Worm (Caenorhabditis elegans) whole organism, L2 larva: Measurements from ENCODE around the gene F56D6.11.
"Not testable (repeated sequence)": the region's sequence is repeated elsewhere in the genome, so short reads cannot be mapped to it uniquely, and the experiment has no call there.

Source experiments
- C34F6.9 ChIP-seq: fragments of 150-350 bp; optimal IDR thresholded peaks from 2 replicates; lab custom pipeline; 2014; ENCODE audit warnings: missing biosample characterization, missing genetic modification characterization
- F13H6.1 ChIP-seq: sonication (generic microtip); optimal IDR thresholded peaks from 2 replicates; lab custom pipeline; 2016; ENCODE audit warnings: missing genetic modification characterization, missing compliant biosample characterization
- Y55F3AM.14 ChIP-seq: fragments of 200-800 bp; sonication (Bioruptor generic); optimal IDR thresholded peaks from 2 replicates; lab custom pipeline; 2018; ENCODE audit warnings: mild to moderate bottlenecking, missing genetic modification characterization, missing compliant biosample characterization
- ZK546.5 ChIP-seq: sonication (generic microtip); optimal IDR thresholded peaks from 2 replicates; lab custom pipeline; 2017; ENCODE audit warnings: missing biosample characterization, missing genetic modification characterization
- alr-1 ChIP-seq: fragments of 150-350 bp; optimal IDR thresholded peaks from 2 replicates; lab custom pipeline; 2014; ENCODE audit warnings: missing biosample characterization, missing genetic modification characterization
- aly-2 ChIP-seq: fragments of 150-350 bp; optimal IDR thresholded peaks from 2 replicates; lab custom pipeline; 2014; ENCODE audit warnings: missing biosample characterization, missing genetic modification characterization
- ama-1 ChIP-seq: fragments of 150-350 bp; optimal IDR thresholded peaks from 2 replicates; lab custom pipeline; 2018; ENCODE audit warnings: inconsistent platforms
- blmp-1 ChIP-seq: sonication (generic microtip); optimal IDR thresholded peaks from 2 replicates; lab custom pipeline; 2017; ENCODE audit warnings: missing genetic modification characterization, mild to moderate bottlenecking, missing compliant biosample characterization, antibody characterized with exemption, moderate library complexity; ENCODE audit not compliant: insufficient read depth
- ceh-82 ChIP-seq: fragments of 150-350 bp; optimal IDR thresholded peaks from 2 replicates; lab custom pipeline; 2014; ENCODE audit warnings: missing biosample characterization, missing genetic modification characterization
- crh-2 ChIP-seq: sonication (generic microtip); optimal IDR thresholded peaks from 2 replicates; lab custom pipeline; 2017; ENCODE audit warnings: missing biosample characterization, missing genetic modification characterization
- egl-27 ChIP-seq: sonication (generic microtip); optimal IDR thresholded peaks from 3 replicates; lab custom pipeline; 2017; ENCODE audit warnings: missing biosample characterization, missing genetic modification reagents, missing genetic modification characterization
- elt-3 ChIP-seq: sonication (generic microtip); optimal IDR thresholded peaks from 2 replicates; lab custom pipeline; 2017; ENCODE audit warnings: missing biosample characterization, missing genetic modification characterization
- fos-1 ChIP-seq: fragments of 150-350 bp; optimal IDR thresholded peaks from 2 replicates; lab custom pipeline; 2014; ENCODE audit warnings: missing biosample characterization, missing genetic modification characterization
- lin-11 ChIP-seq: fragments of 150-350 bp; sonication (generic microtip); optimal IDR thresholded peaks from 2 replicates; lab custom pipeline; 2014; ENCODE audit warnings: missing biosample characterization, missing genetic modification characterization, inconsistent platforms, mixed read lengths
- lin-13 ChIP-seq: fragments of 150-350 bp; optimal IDR thresholded peaks from 2 replicates; lab custom pipeline; 2014; ENCODE audit warnings: missing biosample characterization, missing genetic modification reagents, missing genetic modification characterization
- lin-39 ChIP-seq: fragments of 150-350 bp; optimal IDR thresholded peaks from 2 replicates; lab custom pipeline; 2014; ENCODE audit warnings: missing biosample characterization, missing genetic modification reagents, missing genetic modification characterization
- lsy-2 ChIP-seq, 2 experiments: fragments of 150-350 bp in 1 of 2; sonication (generic microtip) in 1 of 2; optimal IDR thresholded peaks; 2 replicates each; lab custom pipeline; 2014 to 2017; ENCODE audit warnings: missing biosample characterization in 2 of 2, missing genetic modification characterization in 2 of 2
- mab-5 ChIP-seq: fragments of 150-350 bp; optimal IDR thresholded peaks from 2 replicates; lab custom pipeline; 2014; ENCODE audit warnings: missing biosample characterization, missing genetic modification characterization
- nhr-10 ChIP-seq: sonication (generic microtip); optimal IDR thresholded peaks from 2 replicates; lab custom pipeline; 2017; ENCODE audit warnings: missing biosample characterization, missing genetic modification characterization
- nhr-11 ChIP-seq: fragments of 150-350 bp; optimal IDR thresholded peaks from 2 replicates; lab custom pipeline; 2014; ENCODE audit warnings: missing biosample characterization, missing genetic modification characterization
- nhr-12 ChIP-seq: fragments of 150-350 bp; optimal IDR thresholded peaks from 2 replicates; lab custom pipeline; 2014; ENCODE audit warnings: missing biosample characterization, missing genetic modification characterization
- nhr-129 ChIP-seq: fragments of 150-350 bp; optimal IDR thresholded peaks from 2 replicates; lab custom pipeline; 2014; ENCODE audit warnings: missing biosample characterization, missing genetic modification characterization
- nhr-21 ChIP-seq: fragments of 150-350 bp; optimal IDR thresholded peaks from 2 replicates; lab custom pipeline; 2014; ENCODE audit warnings: missing biosample characterization, missing genetic modification characterization
- nhr-23 ChIP-seq: fragments of 150-350 bp; optimal IDR thresholded peaks from 2 replicates; lab custom pipeline; 2014; ENCODE audit warnings: missing biosample characterization, missing genetic modification reagents, missing genetic modification characterization
- nhr-25 ChIP-seq: fragments of 150-350 bp; sonication (generic microtip); optimal IDR thresholded peaks from 3 replicates; lab custom pipeline; 2014; ENCODE audit warnings: missing biosample characterization, missing genetic modification characterization
- nhr-6 ChIP-seq: fragments of 150-350 bp; optimal IDR thresholded peaks from 2 replicates; lab custom pipeline; 2014; ENCODE audit warnings: missing biosample characterization, missing genetic modification characterization
- nhr-77 ChIP-seq: fragments of 150-350 bp; optimal IDR thresholded peaks from 2 replicates; lab custom pipeline; 2014; ENCODE audit warnings: missing biosample characterization, missing genetic modification characterization
- peb-1 ChIP-seq: fragments of 150-350 bp; optimal IDR thresholded peaks from 2 replicates; lab custom pipeline; 2014; ENCODE audit warnings: missing biosample characterization, missing genetic modification characterization
- sem-4 ChIP-seq: fragments of 150-350 bp; optimal IDR thresholded peaks from 2 replicates; lab custom pipeline; 2014; ENCODE audit warnings: missing biosample characterization, missing genetic modification reagents, missing genetic modification characterization
- skn-1 ChIP-seq: sonication (generic microtip); optimal IDR thresholded peaks from 2 replicates; lab custom pipeline; 2017; ENCODE audit warnings: missing biosample characterization, missing genetic modification characterization
- sma-3 ChIP-seq: sonication (generic microtip); optimal IDR thresholded peaks from 2 replicates; lab custom pipeline; 2016; ENCODE audit warnings: missing genetic modification reagents, missing genetic modification characterization, missing compliant biosample characterization
- sma-9 ChIP-seq, 2 experiments: fragments of 150-350 bp in 1 of 2; sonication (generic microtip) in 1 of 2; optimal IDR thresholded peaks; 2 replicates each; lab custom pipeline; 2014 to 2016; ENCODE audit warnings: missing genetic modification characterization in 2 of 2, mild to moderate bottlenecking in 1 of 2, missing biosample characterization in 1 of 2, missing compliant biosample characterization in 1 of 2, missing genetic modification reagents in 1 of 2, moderate library complexity in 1 of 2
- snpc-4 ChIP-seq: fragments of 150-350 bp; optimal IDR thresholded peaks from 2 replicates; lab custom pipeline; 2014; ENCODE audit warnings: missing biosample characterization, missing genetic modification characterization
- unc-55 ChIP-seq: fragments of 150-350 bp; sonication (generic microtip); optimal IDR thresholded peaks from 3 replicates; lab custom pipeline; 2014; ENCODE audit warnings: missing biosample characterization, missing genetic modification reagents, missing genetic modification characterization
- unc-62 ChIP-seq: fragments of 150-350 bp; optimal IDR thresholded peaks from 2 replicates; lab custom pipeline; 2014; ENCODE audit warnings: missing biosample characterization, missing genetic modification reagents, missing genetic modification characterization
- zag-1 ChIP-seq: fragments of 150-350 bp; optimal IDR thresholded peaks from 2 replicates; lab custom pipeline; 2014; ENCODE audit warnings: missing biosample characterization, missing genetic modification characterization
- ztf-1 ChIP-seq: fragments of 200-800 bp; sonication (Bioruptor generic); conservative IDR thresholded peaks from 2 replicates; pipeline ENCODE4 v1.3.6; 2022; ENCODE audit warnings: missing genetic modification characterization, missing compliant biosample characterization
- ztf-11 ChIP-seq: sonication (generic microtip); optimal IDR thresholded peaks from 2 replicates; lab custom pipeline; 2017; ENCODE audit warnings: missing biosample characterization, missing genetic modification characterization
- ztf-4 ChIP-seq: fragments of 150-350 bp; optimal IDR thresholded peaks from 2 replicates; lab custom pipeline; 2014; ENCODE audit warnings: missing biosample characterization, missing genetic modification characterization

Gene F56D6.11

ce11 chrIV:3932408-3932807 is 26.1 kb upstream of the F56D6.11 start, which contains the start of gene clec-70:
clec-70 (plus strand) TSS chrIV:3932708.
- TF ChIP-seq lin-11; ama-1; unc-55 (GFP tag; lab: Kevin White, UChicago): not testable (repeated sequence)

DNA sequence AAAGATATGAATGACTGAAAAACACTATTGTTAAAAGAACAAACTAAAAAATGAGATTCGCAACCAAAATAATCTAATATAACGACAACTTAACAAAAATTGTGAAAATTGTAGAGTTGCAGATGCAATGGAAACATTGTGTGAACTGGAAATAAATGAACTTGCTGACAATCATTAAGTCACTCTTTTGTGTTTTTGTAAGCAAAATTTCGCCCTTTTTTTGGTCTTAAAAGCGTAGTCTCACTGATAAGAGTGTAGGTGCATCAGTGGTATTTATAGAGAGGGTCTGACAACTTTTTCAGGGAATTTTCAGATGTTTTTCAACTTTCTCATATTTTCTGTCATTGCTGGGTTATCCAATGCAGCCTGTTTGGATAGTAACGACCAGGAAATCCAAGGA is 19.8 kb upstream of the F56D6.11 start, which contains the start of gene clec-68:
Gene clec-68 (plus strand): TSS at position 301 of the 400 bp plus-strand sequence.
- TF ChIP-seq ztf-11 (tag; lab: Kevin White, UChicago) (no peak), nhr-10 (tag; lab: Kevin White, UChicago) (no peak), lin-11 (no peak), ama-1 (no peak), egl-27 (tag; lab: Kevin White, UChicago) (no peak), ZK546.5 (tag; lab: Kevin White, UChicago) (no peak), snpc-4 (tag; lab: Kevin White, UChicago) (no peak), elt-3 (tag; lab: Kevin White, UChicago) (no peak), peb-1 (tag; lab: Kevin White, UChicago) (no peak), alr-1 (tag; lab: Kevin White, UChicago) (no peak), mab-5 (tag; lab: Kevin White, UChicago) (no peak), nhr-25 (tag; lab: Kevin White, UChicago) (no peak), ztf-4 (tag; lab: Kevin White, UChicago) (no peak), unc-62 (GFP tag; lab: Kevin White, UChicago) (no peak), blmp-1 (tag; lab: Kevin White, UChicago) (no peak), crh-2 (no peak), ztf-1 (GFP tag; lab: Robert Waterston, UW) (no peak), nhr-77 (tag; lab: Kevin White, UChicago) (no peak)

- TF ChIP-seq lsy-2 (tag; optimal IDR thresholded peaks at IDR 0.05; lab: Kevin White, UChicago) (no peak), Y55F3AM.14 (GFP tag; lab: Kevin White, UChicago) (no peak), ZK546.5 (tag; lab: Kevin White, UChicago) (no peak), nhr-129 (tag; lab: Kevin White, UChicago) (no peak), sma-9 (GFP tag; optimal IDR thresholded peaks at IDR 0.05; lab: Kevin White, UChicago) (peak; percentile 40), sma-9 (tag; optimal IDR thresholded peaks at IDR 0.05; lab: Kevin White, UChicago) (no peak), nhr-21 (tag; lab: Kevin White, UChicago) (no peak), F13H6.1 (no peak), skn-1 (no peak), fos-1 (tag; lab: Kevin White, UChicago) (peak; percentile 79)
These were observed 15.6 kb upstream of the F56D6.11 start, which contains the start of gene clec-67 for ce11 chrIV:3921898-3922297. clec-67 (plus strand) TSS chrIV:3922165.

DNA sequence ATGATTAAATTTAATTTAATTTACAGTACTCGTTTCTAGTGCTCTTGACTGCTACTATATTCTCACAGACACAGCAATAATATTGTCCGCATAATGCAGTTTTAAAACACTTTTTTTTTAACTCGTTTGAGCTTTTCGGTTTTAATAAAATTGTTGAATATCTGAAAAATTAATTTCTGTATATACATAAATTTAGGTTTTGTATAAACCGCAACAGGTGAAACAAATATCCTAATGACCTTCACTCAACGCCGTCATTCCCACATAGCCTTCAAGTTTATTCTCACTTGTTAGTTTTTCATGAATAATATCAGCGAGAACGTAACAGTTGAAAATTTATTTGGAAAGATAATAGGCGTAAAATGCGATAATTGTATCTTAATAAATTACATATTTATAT is 13.2 kb upstream of the F56D6.11 start, which contains the start of gene srz-19:
Gene srz-19 (plus strand): TSS at position 301 of the 400 bp plus-strand sequence.
- TF ChIP-seq elt-3 (tag; lab: Kevin White, UChicago): no peak
- TF ChIP-seq nhr-6 (tag; lab: Kevin White, UChicago): no peak
- TF ChIP-seq sem-4 (tag; lab: Kevin White, UChicago): no peak
- no peak for TF ChIP-seq nhr-21 (tag; lab: Kevin White, UChicago)
- TF ChIP-seq peb-1 (tag; lab: Kevin White, UChicago): no peak
- TF ChIP-seq ztf-1 (GFP tag; lab: Robert Waterston, UW): no peak
- no peak for TF ChIP-seq skn-1
- no peak for TF ChIP-seq egl-27 (tag; lab: Kevin White, UChicago)
- no peak for TF ChIP-seq ztf-11 (tag; lab: Kevin White, UChicago)
- no peak for TF ChIP-seq ztf-4 (tag; lab: Kevin White, UChicago)
- TF ChIP-seq nhr-129 (tag; lab: Kevin White, UChicago): no peak
- TF ChIP-seq fos-1 (tag; lab: Kevin White, UChicago): no peak
- no peak for TF ChIP-seq C34F6.9
- no peak for TF ChIP-seq Y55F3AM.14 (GFP tag; lab: Kevin White, UChicago)

DNA sequence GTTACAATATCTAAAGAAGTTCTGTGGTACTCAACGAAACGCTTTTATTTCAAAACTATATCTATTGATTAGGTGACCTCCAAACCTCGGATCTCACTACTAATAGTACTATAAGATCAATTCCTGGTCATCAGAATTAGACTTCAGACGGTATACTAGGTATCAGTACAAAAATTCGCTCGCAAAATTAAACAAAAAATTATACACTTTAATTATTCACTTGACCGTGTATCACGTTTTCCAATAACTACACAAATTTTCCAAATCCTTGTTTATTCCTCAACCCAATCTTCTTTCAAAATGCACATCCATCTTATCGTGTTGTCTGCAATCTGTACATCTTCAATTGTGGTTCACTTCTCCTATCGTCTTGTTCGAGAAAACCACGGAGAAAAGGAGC is 11.9 kb upstream of the F56D6.11 start, which contains the start of gene F56D6.23:
Gene F56D6.23 (plus strand): TSS at position 301 of the 400 bp plus-strand sequence.
- TF ChIP-seq ama-1 (no peak), nhr-12 (tag; lab: Kevin White, UChicago) (no peak), peb-1 (tag; lab: Kevin White, UChicago) (no peak), ztf-11 (tag; lab: Kevin White, UChicago) (no peak), nhr-11 (tag; lab: Kevin White, UChicago) (no peak), lin-39 (tag; lab: Kevin White, UChicago) (no peak), crh-2 (no peak), sem-4 (tag; lab: Kevin White, UChicago) (no peak), egl-27 (tag; lab: Kevin White, UChicago) (no peak), ztf-1 (GFP tag; lab: Robert Waterston, UW) (no peak), lsy-2 (tag; optimal IDR thresholded peaks at IDR 0.05; lab: Kevin White, UChicago) (no peak), ztf-4 (tag; lab: Kevin White, UChicago) (no peak), aly-2 (tag; lab: Kevin White, UChicago) (no peak), ceh-82 (tag; lab: Kevin White, UChicago) (no peak), sma-3 (GFP tag; lab: Kevin White, UChicago) (no peak), nhr-23 (tag; lab: Kevin White, UChicago) (no peak), zag-1 (tag; lab: Kevin White, UChicago) (no peak), ZK546.5 (tag; lab: Kevin White, UChicago) (no peak), lin-13 (GFP tag; lab: Kevin White, UChicago) (no peak), nhr-10 (tag; lab: Kevin White, UChicago) (no peak)
- TF ChIP-seq, all 48 proteins: peak for 0
